Fruit fly (Drosophila melanogaster) whole organism, embryonic: ENCODE results near the gene CG9586.

ENCODE experiments used
- Antp ChIP-seq: fragments of 200-800 bp; sonication (Bioruptor generic); optimal IDR thresholded peaks from 3 replicates; lab custom pipeline; 2016; ENCODE audit warnings: missing biosample characterization, missing genetic modification characterization
- C15 ChIP-seq: fragments of 200-800 bp; sonication (Bioruptor generic); IDR thresholded peaks from 3 replicates; pipeline ENCODE4 v1.3.6; 2022; ENCODE audit warnings: missing biosample characterization, missing genetic modification characterization
- CG10462 ChIP-seq: fragments of 200-800 bp; sonication (Bioruptor generic); optimal IDR thresholded peaks from 2 replicates; lab custom pipeline; 2016; ENCODE audit warnings: missing biosample characterization, missing genetic modification characterization
- CG10565 ChIP-seq: fragments of 200-800 bp; sonication (Bioruptor generic); optimal IDR thresholded peaks from 3 replicates; lab custom pipeline; 2016; ENCODE audit warnings: missing biosample characterization, mild to moderate bottlenecking, missing genetic modification characterization
- CG11723 ChIP-seq: fragments of 200-800 bp; sonication (Bioruptor generic); optimal IDR thresholded peaks from 2 replicates; lab custom pipeline; 2017; ENCODE audit warnings: missing biosample characterization, mild to moderate bottlenecking, missing genetic modification characterization
- CG16815 ChIP-seq: fragments of 200-800 bp; sonication (Bioruptor generic); optimal IDR thresholded peaks from 3 replicates; lab custom pipeline; 2017; ENCODE audit warnings: missing biosample characterization, mild to moderate bottlenecking, missing genetic modification characterization
- CG17802 ChIP-seq: fragments of 200-800 bp; sonication (Bioruptor generic); optimal IDR thresholded peaks from 2 replicates; lab custom pipeline; 2018; ENCODE audit warnings: missing biosample characterization, mild to moderate bottlenecking, missing genetic modification characterization, moderate library complexity
- CG18011 ChIP-seq: fragments of 200-800 bp; sonication (Bioruptor generic); optimal IDR thresholded peaks from 2 replicates; lab custom pipeline; 2017; ENCODE audit warnings: missing biosample characterization, missing genetic modification characterization, mild to moderate bottlenecking, moderate library complexity, missing genotype
- CG31224 ChIP-seq: fragments of 200-800 bp; sonication (Bioruptor generic); IDR thresholded peaks from 2 replicates; pipeline ENCODE4 v1.3.6; 2022; ENCODE audit warnings: missing biosample characterization, missing genetic modification characterization
- CG3281 ChIP-seq: fragments of 200-800 bp; sonication (Bioruptor generic); optimal IDR thresholded peaks from 3 replicates; lab custom pipeline; 2017; ENCODE audit warnings: missing biosample characterization, mild to moderate bottlenecking, missing genetic modification characterization
- CG4424 ChIP-seq: fragments of 200-800 bp; sonication (Bioruptor generic); optimal IDR thresholded peaks from 3 replicates; lab custom pipeline; 2016; ENCODE audit warnings: missing biosample characterization, missing genetic modification characterization
- CG7963 ChIP-seq: fragments of 200-800 bp; sonication (Bioruptor generic); IDR thresholded peaks from 3 replicates; pipeline ENCODE4 v1.3.6; 2022; ENCODE audit warnings: missing biosample characterization, missing genetic modification characterization; ENCODE audit not compliant: partially characterized antibody
- CG8290 ChIP-seq, 3 experiments: fragments of 200-800 bp; sonication (Bioruptor generic); optimal IDR thresholded peaks; 2 replicates each; lab custom pipeline; 2016 to 2019; ENCODE audit warnings: missing biosample characterization in 3 of 3, missing genetic modification characterization in 3 of 3, mild to moderate bottlenecking in 2 of 3, moderate library complexity in 1 of 3
- CG9215 ChIP-seq: fragments of 200-800 bp; sonication (Bioruptor generic); IDR thresholded peaks from 2 replicates; pipeline ENCODE4 v1.3.6; 2022; ENCODE audit warnings: missing biosample characterization, missing genetic modification characterization
- CG9727 ChIP-seq: fragments of 200-800 bp; sonication (Bioruptor generic); optimal IDR thresholded peaks from 3 replicates; lab custom pipeline; 2017; ENCODE audit warnings: missing biosample characterization, mild to moderate bottlenecking, missing genetic modification characterization
- CkIIα-i1 ChIP-seq: fragments of 200-800 bp; sonication (Bioruptor generic); IDR thresholded peaks from 2 replicates; pipeline ENCODE4 v1.3.6; 2022; ENCODE audit warnings: missing biosample characterization, missing genetic modification characterization
- D19B ChIP-seq: fragments of 200-800 bp; sonication (Bioruptor generic); optimal IDR thresholded peaks from 2 replicates; lab custom pipeline; 2017; ENCODE audit warnings: missing biosample characterization, mild to moderate bottlenecking, missing genetic modification characterization
- Dref ChIP-seq: fragments of 200-800 bp; sonication (Bioruptor generic); IDR thresholded peaks from 2 replicates; pipeline ENCODE4 v1.3.6; 2022; ENCODE audit warnings: missing biosample characterization, missing genetic modification characterization
- Eip74EF ChIP-seq, 2 experiments: fragments of 200-800 bp in 1 of 2; fragments of >200 bp in 1 of 2; sonication (Bioruptor generic) in 1 of 2; optimal IDR thresholded peaks; 2 replicates each; lab custom pipeline; 2017 to 2019; ENCODE audit warnings: missing biosample characterization in 2 of 2, missing genetic modification characterization in 2 of 2, mild to moderate bottlenecking in 1 of 2, moderate library complexity in 1 of 2
- Ets65A ChIP-seq: fragments of 200-800 bp; sonication (Bioruptor generic); peaks from one replicate; lab custom pipeline; 2016; ENCODE audit warnings: missing biosample characterization, missing genetic modification characterization
- Fer3 ChIP-seq: fragments of 200-800 bp; sonication (Bioruptor generic); optimal IDR thresholded peaks from 2 replicates; lab custom pipeline; 2018; ENCODE audit warnings: missing biosample characterization, mild to moderate bottlenecking, missing genetic modification characterization, moderate library complexity
- H15 ChIP-seq: fragments of 200-800 bp; sonication (Bioruptor generic); IDR thresholded peaks from 3 replicates; pipeline ENCODE4 v1.3.6; 2022; ENCODE audit warnings: missing biosample characterization, missing genetic modification characterization
- Hr78 ChIP-seq, 2 experiments: fragments of 200-800 bp in 1 of 2; fragments of >200 bp in 1 of 2; sonication (Bioruptor generic) in 1 of 2; optimal IDR thresholded peaks; 2 replicates each; lab custom pipeline; 2017 to 2019; ENCODE audit warnings: missing biosample characterization in 2 of 2, missing genetic modification characterization in 2 of 2, mild to moderate bottlenecking in 1 of 2, moderate library complexity in 1 of 2
- Nf-YB ChIP-seq: fragments of 200-800 bp; sonication (Bioruptor generic); optimal IDR thresholded peaks from 3 replicates; lab custom pipeline; 2019; ENCODE audit warnings: missing biosample characterization, mild to moderate bottlenecking, missing genetic modification characterization, moderate library complexity
- NfI ChIP-seq: fragments of 200-800 bp; sonication (Bioruptor generic); optimal IDR thresholded peaks from 3 replicates; lab custom pipeline; 2018; ENCODE audit warnings: missing biosample characterization, mild to moderate bottlenecking, missing genetic modification characterization, moderate library complexity
- Optix ChIP-seq: fragments of 200-800 bp; sonication (Bioruptor generic); IDR thresholded peaks from 3 replicates; pipeline ENCODE4 v1.3.6; 2022; ENCODE audit warnings: missing biosample characterization, missing genetic modification characterization
- Sox102F ChIP-seq: fragments of 200-800 bp; sonication (Bioruptor generic); optimal IDR thresholded peaks from 2 replicates; lab custom pipeline; 2018; ENCODE audit warnings: missing biosample characterization, mild to moderate bottlenecking, missing genetic modification characterization, moderate library complexity
- Sry-δ ChIP-seq: fragments of 200-800 bp; sonication (Bioruptor generic); optimal IDR thresholded peaks from 2 replicates; lab custom pipeline; 2016; ENCODE audit warnings: missing biosample characterization, missing genetic modification characterization
- Taf1 ChIP-seq: fragments of 200-800 bp; sonication (Bioruptor generic); IDR thresholded peaks from 2 replicates; pipeline ENCODE4 v1.3.6; 2022; ENCODE audit warnings: missing biosample characterization, missing genetic modification characterization
- Xrp1 ChIP-seq: fragments of 200-800 bp; sonication (Bioruptor generic); IDR thresholded peaks from 2 replicates; pipeline ENCODE4 v1.3.6; 2022; ENCODE audit warnings: missing biosample characterization, missing genetic modification characterization
- YL-1 ChIP-seq: fragments of 200-800 bp; sonication (Bioruptor generic); optimal IDR thresholded peaks from 3 replicates; lab custom pipeline; 2017; ENCODE audit warnings: missing biosample characterization, mild to moderate bottlenecking, missing genetic modification characterization
- ab ChIP-seq: fragments of 200-800 bp; sonication (Bioruptor generic); optimal IDR thresholded peaks from 2 replicates; lab custom pipeline; 2016; ENCODE audit warnings: missing biosample characterization, missing genetic modification characterization
- ac ChIP-seq: fragments of 200-800 bp; sonication (Bioruptor generic); optimal IDR thresholded peaks from 3 replicates; lab custom pipeline; 2017; ENCODE audit warnings: missing biosample characterization, mild to moderate bottlenecking, missing genetic modification characterization
- ash1 ChIP-seq: fragments of 200-800 bp; sonication (Bioruptor generic); optimal IDR thresholded peaks from 2 replicates; lab custom pipeline; 2018; ENCODE audit warnings: missing biosample characterization, mild to moderate bottlenecking, missing genetic modification characterization
- btn ChIP-seq: fragments of 200-800 bp; sonication (Bioruptor generic); optimal IDR thresholded peaks from 2 replicates; lab custom pipeline; 2016; ENCODE audit warnings: missing biosample characterization, missing genetic modification characterization
- dmrt11E ChIP-seq: fragments of 200-800 bp; sonication (Bioruptor generic); optimal IDR thresholded peaks from 3 replicates; lab custom pipeline; 2018; ENCODE audit warnings: missing biosample characterization, mild to moderate bottlenecking, missing genetic modification characterization, moderate library complexity
- dpn ChIP-seq, 2 experiments: fragments of 200-800 bp; sonication (Bioruptor generic); optimal IDR thresholded peaks; 3 replicates each; lab custom pipeline; 2016; ENCODE audit warnings: missing biosample characterization in 2 of 2, missing genetic modification characterization in 2 of 2
- eyg ChIP-seq: fragments of 200-800 bp; sonication (Bioruptor generic); optimal IDR thresholded peaks from 3 replicates; lab custom pipeline; 2016; ENCODE audit warnings: missing biosample characterization, missing genetic modification characterization
- fu2 ChIP-seq: fragments of 200-800 bp; sonication (Bioruptor generic); optimal IDR thresholded peaks from 2 replicates; lab custom pipeline; 2016; ENCODE audit warnings: missing biosample characterization, missing genetic modification characterization
- gem ChIP-seq: fragments of 200-800 bp; sonication (Bioruptor generic); optimal IDR thresholded peaks from 2 replicates; lab custom pipeline; 2019; ENCODE audit warnings: missing biosample characterization, mild to moderate bottlenecking, missing genetic modification characterization, moderate library complexity
- gsb-n ChIP-seq: fragments of 200-800 bp; sonication (Bioruptor generic); optimal IDR thresholded peaks from 3 replicates; lab custom pipeline; 2018; ENCODE audit warnings: missing biosample characterization, mild to moderate bottlenecking, missing genetic modification characterization
- gt ChIP-seq: fragments of 200-800 bp; sonication (Bioruptor generic); IDR thresholded peaks from 2 replicates; pipeline ENCODE4 v1.3.6; 2022; ENCODE audit warnings: missing biosample characterization, missing genetic modification characterization
- ham ChIP-seq: fragments of 200-800 bp; sonication (Bioruptor generic); IDR thresholded peaks from 2 replicates; pipeline ENCODE4 v1.3.6; 2022; ENCODE audit warnings: missing biosample characterization, missing genetic modification characterization
- jigr1 ChIP-seq: fragments of 200-800 bp; sonication (Bioruptor generic); IDR thresholded peaks from 3 replicates; pipeline ENCODE4 v1.3.6; 2022; ENCODE audit warnings: missing biosample characterization, missing genetic modification characterization
- klu ChIP-seq: fragments of 200-800 bp; sonication (Bioruptor generic); IDR thresholded peaks from 2 replicates; pipeline ENCODE4 v1.3.6; 2022; ENCODE audit warnings: missing biosample characterization, missing genetic modification characterization
- prd ChIP-seq, 3 experiments: fragments of >200 bp in 2 of 3; fragments of 200-800 bp in 1 of 3; sonication (Bioruptor generic) in 1 of 3; optimal IDR thresholded peaks in 2 of 3; IDR thresholded peaks in 1 of 3; 2 replicates in 2 of 3; 3 replicates in 1 of 3; pipeline versions ENCODE4 v1.3.6 to Lab custom; 2017 to 2022; ENCODE audit warnings: missing biosample characterization in 1 of 3, missing genetic modification characterization in 1 of 3
- schlank ChIP-seq: fragments of 200-800 bp; sonication (Bioruptor generic); optimal IDR thresholded peaks from 2 replicates; lab custom pipeline; 2018; ENCODE audit warnings: missing biosample characterization, mild to moderate bottlenecking, missing genetic modification characterization
- vnd ChIP-seq: fragments of 200-800 bp; sonication (Bioruptor generic); IDR thresholded peaks from 3 replicates; pipeline ENCODE4 v1.3.6; 2022; ENCODE audit warnings: missing biosample characterization, missing genetic modification characterization; ENCODE audit not compliant: partially characterized antibody
- wor ChIP-seq: fragments of 200-800 bp; sonication (Bioruptor generic); IDR thresholded peaks from 2 replicates; pipeline ENCODE4 v1.3.6; 2022; ENCODE audit warnings: missing biosample characterization, missing genetic modification characterization
- z ChIP-seq: fragments of 200-800 bp; sonication (Bioruptor generic); IDR thresholded peaks from 3 replicates; pipeline ENCODE4 v1.3.6; 2022; ENCODE audit warnings: missing biosample characterization, missing genetic modification characterization

The CG9586 gene

dm6 chr2L:9207133-9207532 lies 40.8 kb upstream of the CG9586 start (continued):
- TF ChIP-seq ab (GFP tag; lab: Kevin White, UChicago) (no peak), Dref (GFP tag; lab: Robert Waterston, UW) (no peak), Taf1 (GFP tag; lab: Robert Waterston, UW) (no peak), D19B (GFP tag; lab: Kevin White, UChicago) (no peak), gem (tag; lab: Kevin White, UChicago) (peak; percentile 77), CG4424 (GFP tag; lab: Kevin White, UChicago) (peak; percentile 53), btn (GFP tag; lab: Kevin White, UChicago) (no peak), CG3281 (GFP tag; lab: Kevin White, UChicago) (no peak), Ets65A (no peak), eyg (GFP tag; lab: Kevin White, UChicago) (no peak), dmrt11E (tag; lab: Kevin White, UChicago) (peak; percentile 6), prd (optimal IDR thresholded peaks at IDR 0.05; lab: Kevin White, UChicago) (no peak), prd (GFP tag; IDR thresholded peaks at IDR 0.05; lab: Robert Waterston, UW) (peak; percentile 46; the same call in 1 of the 3 replicates), schlank (tag; lab: Kevin White, UChicago) (no peak), dpn (GFP tag; optimal IDR thresholded peaks at IDR 0.05; lab: Kevin White, UChicago) (peak in 1 of 2 experiments; percentile 34), Fer3 (tag; lab: Kevin White, UChicago) (no peak), CkIIα-i1 (GFP tag; lab: Robert Waterston, UW) (no peak), Eip74EF (GFP tag; optimal IDR thresholded peaks at IDR 0.05; lab: Kevin White, UChicago) (peak in 1 of 2 experiments; percentile 37), YL-1 (GFP tag; lab: Kevin White, UChicago) (no peak), Antp (GFP tag; lab: Kevin White, UChicago) (no peak), Nf-YB (GFP tag; lab: Kevin White, UChicago) (no peak), CG17802 (tag; lab: Kevin White, UChicago) (peak; percentile 8), ac (no peak), ham (GFP tag; lab: Robert Waterston, UW) (no peak), CG10462 (no peak), CG10565 (GFP tag; lab: Kevin White, UChicago) (no peak), CG9215 (GFP tag; lab: Robert Waterston, UW) (no peak), Sox102F (GFP tag; lab: Kevin White, UChicago) (peak; percentile 81), gt (GFP tag; lab: Robert Waterston, UW) (no peak), fu2 (GFP tag; lab: Kevin White, UChicago) (no peak), CG11723 (GFP tag; lab: Kevin White, UChicago) (peak; percentile 8), Hr78 (GFP tag; optimal IDR thresholded peaks at IDR 0.05; lab: Kevin White, UChicago) (no peak), CG18011 (GFP tag; lab: Kevin White, UChicago) (no peak), ash1 (GFP tag; lab: Kevin White, UChicago) (no peak), Xrp1 (GFP tag; lab: Robert Waterston, UW) (no peak), gsb-n (peak; percentile 42), wor (GFP tag; lab: Robert Waterston, UW) (peak; percentile 24; the same call in 1 of the 2 replicates), CG9727 (GFP tag; lab: Kevin White, UChicago) (no peak), H15 (no peak), klu (GFP tag; lab: Robert Waterston, UW) (no peak), jigr1 (GFP tag; lab: Robert Waterston, UW) (no peak), z (GFP tag; lab: Robert Waterston, UW) (no peak), vnd (GFP tag; lab: Robert Waterston, UW) (no peak), NfI (GFP tag; lab: Kevin White, UChicago) (no peak), Optix (GFP tag; lab: Robert Waterston, UW) (no peak), CG7963 (GFP tag; lab: Robert Waterston, UW) (no peak), CG16815 (GFP tag; lab: Kevin White, UChicago) (no peak), CG31224 (no peak), C15 (no peak), Sry-δ (GFP tag; lab: Kevin White, UChicago) (no peak), CG8290 (GFP tag; optimal IDR thresholded peaks at IDR 0.05; lab: Kevin White, UChicago) (no peak), CG8290 (tag; optimal IDR thresholded peaks at IDR 0.05; lab: Kevin White, UChicago) (no peak)
